Worm (Caenorhabditis elegans) whole organism, late embryonic: Measurements from ENCODE around the gene F36H5.4.

Experiments used
- C38D4.7 ChIP-seq: fragments of 200-800 bp; sonication (Bioruptor generic); optimal IDR thresholded peaks from 2 replicates; lab custom pipeline; 2018; ENCODE audit warnings: mild to moderate bottlenecking, missing genetic modification characterization, moderate library complexity, missing compliant biosample characterization
- F13H6.1 ChIP-seq: sonication (generic microtip); optimal IDR thresholded peaks from 2 replicates; lab custom pipeline; 2016; ENCODE audit warnings: missing genetic modification characterization, missing compliant biosample characterization
- K02D7.2 ChIP-seq: sonication (generic microtip); optimal IDR thresholded peaks from 2 replicates; lab custom pipeline; 2017; ENCODE audit warnings: mild to moderate bottlenecking, missing genetic modification characterization, missing compliant biosample characterization
- K09A11.1 ChIP-seq: sonication (generic microtip); optimal IDR thresholded peaks from 2 replicates; lab custom pipeline; 2017; ENCODE audit warnings: antibody characterized with exemption, mild to moderate bottlenecking, missing genetic modification characterization, missing compliant biosample characterization; ENCODE audit not compliant: insufficient read depth
- T23F11.4 ChIP-seq: fragments of 200-800 bp; sonication (Bioruptor generic); optimal IDR thresholded peaks from 2 replicates; lab custom pipeline; 2018; ENCODE audit warnings: mild to moderate bottlenecking, missing genetic modification characterization, missing compliant biosample characterization
- ahr-1 ChIP-seq: sonication (generic microtip); optimal IDR thresholded peaks from 2 replicates; lab custom pipeline; 2016; ENCODE audit warnings: missing genetic modification characterization, missing compliant biosample characterization
- ceh-19 ChIP-seq: fragments of 200-800 bp; sonication (Bioruptor generic); optimal IDR thresholded peaks from 2 replicates; lab custom pipeline; 2018; ENCODE audit warnings: mild to moderate bottlenecking, missing genetic modification characterization, missing compliant biosample characterization
- ceh-2 ChIP-seq: sonication (generic microtip); optimal IDR thresholded peaks from 2 replicates; lab custom pipeline; 2016; ENCODE audit warnings: missing genotype, missing genetic modification characterization, missing compliant biosample characterization
- ceh-30 ChIP-seq: fragments of 150-350 bp; optimal IDR thresholded peaks from 2 replicates; lab custom pipeline; 2014; ENCODE audit warnings: missing biosample characterization, missing genetic modification characterization
- ceh-31 ChIP-seq: sonication (generic microtip); optimal IDR thresholded peaks from 2 replicates; lab custom pipeline; 2016; ENCODE audit warnings: missing genetic modification characterization, missing compliant biosample characterization
- ceh-34 ChIP-seq: sonication (generic microtip); optimal IDR thresholded peaks from 2 replicates; lab custom pipeline; 2016; ENCODE audit warnings: mild to moderate bottlenecking, missing genetic modification characterization, missing compliant biosample characterization
- ceh-45 ChIP-seq: fragments of 200-800 bp; sonication (Bioruptor generic); IDR thresholded peaks from 2 replicates; pipeline ENCODE4 v1.3.6; 2022; ENCODE audit warnings: missing genetic modification reagents, missing genetic modification characterization, missing compliant biosample characterization
- ceh-6 ChIP-seq: fragments of 200-800 bp; sonication (Bioruptor generic); optimal IDR thresholded peaks from 2 replicates; lab custom pipeline; 2018; ENCODE audit warnings: mild to moderate bottlenecking, missing genetic modification characterization, missing compliant biosample characterization
- che-1 ChIP-seq: sonication (generic microtip); optimal IDR thresholded peaks from 2 replicates; lab custom pipeline; 2016; ENCODE audit warnings: mild to moderate bottlenecking, missing genetic modification characterization, missing compliant biosample characterization
- dmd-4 ChIP-seq: sonication (generic microtip); optimal IDR thresholded peaks from 2 replicates; lab custom pipeline; 2016; ENCODE audit warnings: borderline replicate concordance, missing genetic modification characterization, missing compliant biosample characterization
- dve-1 ChIP-seq: sonication (generic microtip); optimal IDR thresholded peaks from 2 replicates; lab custom pipeline; 2017; ENCODE audit warnings: antibody characterized with exemption, mild to moderate bottlenecking, missing genetic modification characterization, missing compliant biosample characterization
- elt-2 ChIP-seq: sonication (generic microtip); optimal IDR thresholded peaks from 2 replicates; lab custom pipeline; 2016; ENCODE audit warnings: missing genetic modification reagents, missing genetic modification characterization, missing compliant biosample characterization
- elt-4 ChIP-seq: sonication (generic microtip); optimal IDR thresholded peaks from 2 replicates; lab custom pipeline; 2016; ENCODE audit warnings: missing genetic modification characterization, missing compliant biosample characterization
- fax-1 ChIP-seq: sonication (generic microtip); optimal IDR thresholded peaks from 2 replicates; lab custom pipeline; 2016; ENCODE audit warnings: missing genotype, missing genetic modification characterization, missing compliant biosample characterization
- hlh-15 ChIP-seq: sonication (generic microtip); optimal IDR thresholded peaks from 2 replicates; lab custom pipeline; 2016; ENCODE audit warnings: missing genetic modification characterization, missing compliant biosample characterization
- hlh-30 ChIP-seq: sonication (generic microtip); optimal IDR thresholded peaks from 2 replicates; lab custom pipeline; 2017; ENCODE audit warnings: antibody characterized with exemption, missing genetic modification characterization, missing compliant biosample characterization; ENCODE audit not compliant: insufficient read depth
- hlh-8 ChIP-seq: sonication (generic microtip); optimal IDR thresholded peaks from 2 replicates; lab custom pipeline; 2016; ENCODE audit warnings: missing genotype, missing genetic modification characterization, missing compliant biosample characterization
- lim-6 ChIP-seq: sonication (generic microtip); optimal IDR thresholded peaks from 2 replicates; lab custom pipeline; 2016; ENCODE audit warnings: missing genetic modification characterization, missing compliant biosample characterization
- lin-11 ChIP-seq: fragments of 200-800 bp; sonication (Bioruptor generic); optimal IDR thresholded peaks from 2 replicates; lab custom pipeline; 2018; ENCODE audit warnings: mild to moderate bottlenecking, missing genetic modification characterization, missing compliant biosample characterization
- nhr-11 ChIP-seq: fragments of 150-350 bp; optimal IDR thresholded peaks from 2 replicates; lab custom pipeline; 2014; ENCODE audit warnings: missing biosample characterization, missing genetic modification characterization
- odd-2 ChIP-seq: sonication (generic microtip); optimal IDR thresholded peaks from 2 replicates; lab custom pipeline; 2017; ENCODE audit warnings: antibody characterized with exemption, mild to moderate bottlenecking, missing genetic modification characterization, missing compliant biosample characterization
- pax-1 ChIP-seq: fragments of 150-350 bp; optimal IDR thresholded peaks from 2 replicates; lab custom pipeline; 2014; ENCODE audit warnings: missing biosample characterization, missing genetic modification characterization
- pha-4 ChIP-seq: fragments of 150-350 bp; optimal IDR thresholded peaks from 2 replicates; lab custom pipeline; 2018; ENCODE audit warnings: missing biosample characterization, missing genetic modification reagents, missing genetic modification characterization
- pros-1 ChIP-seq: fragments of 150-350 bp; optimal IDR thresholded peaks from 2 replicates; lab custom pipeline; 2014; ENCODE audit warnings: missing biosample characterization, missing genetic modification reagents, missing genetic modification characterization
- ref-2 ChIP-seq: sonication (generic microtip); optimal IDR thresholded peaks from 2 replicates; lab custom pipeline; 2016; ENCODE audit warnings: missing genetic modification characterization, missing compliant biosample characterization
- sox-2 ChIP-seq: fragments of 200-800 bp; sonication (Bioruptor generic); IDR thresholded peaks from 2 replicates; pipeline ENCODE4 v1.3.6; 2022; ENCODE audit warnings: missing genetic modification reagents, missing genetic modification characterization, missing compliant biosample characterization
- tbx-2 ChIP-seq: sonication (generic microtip); optimal IDR thresholded peaks from 2 replicates; lab custom pipeline; 2016; ENCODE audit warnings: missing genetic modification characterization, missing compliant biosample characterization
- tbx-7 ChIP-seq: sonication (generic microtip); optimal IDR thresholded peaks from 2 replicates; lab custom pipeline; 2016; ENCODE audit warnings: missing genotype, missing genetic modification characterization, missing compliant biosample characterization
- ttx-3 ChIP-seq: sonication (generic microtip); optimal IDR thresholded peaks from 2 replicates; lab custom pipeline; 2016; ENCODE audit warnings: missing genetic modification reagents, missing genetic modification characterization, missing compliant biosample characterization
- unc-42 ChIP-seq: sonication (generic microtip); optimal IDR thresholded peaks from 2 replicates; lab custom pipeline; 2016; ENCODE audit warnings: missing genotype, missing genetic modification characterization, missing compliant biosample characterization
- unc-86 ChIP-seq: sonication (generic microtip); optimal IDR thresholded peaks from 2 replicates; lab custom pipeline; 2016; ENCODE audit warnings: missing genetic modification characterization, missing compliant biosample characterization
- zip-5 ChIP-seq: sonication (generic microtip); optimal IDR thresholded peaks from 2 replicates; lab custom pipeline; 2016; ENCODE audit warnings: missing genetic modification characterization, missing compliant biosample characterization

The F36H5.4 gene

DNA sequence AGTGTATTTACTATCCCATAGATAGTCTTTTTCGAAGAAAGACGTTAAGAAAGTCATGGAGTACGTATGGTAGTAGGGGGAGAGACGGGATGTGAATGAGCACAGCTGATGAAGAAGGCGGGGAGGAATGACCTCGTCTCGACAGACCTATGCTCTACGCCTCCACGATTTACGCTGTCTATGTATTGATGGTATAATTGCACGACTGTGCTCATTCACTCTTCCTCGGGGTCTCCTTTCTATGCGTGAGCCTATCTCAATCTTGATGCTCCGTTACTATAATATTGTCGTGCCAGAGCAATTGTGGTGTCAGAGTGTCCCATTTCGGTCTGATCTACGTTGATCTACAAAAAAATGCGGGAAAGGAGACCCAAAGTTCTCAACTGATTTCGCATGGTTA, 24.5 kb downstream of the F36H5.4 start, which contains the start of gene C08F1.10:
Gene C08F1.10 (minus strand): TSS at position 101 of the 400 bp plus-strand sequence.
- TF ChIP-seq lin-11 (no peak), ttx-3 (tag; lab: Kevin White, UChicago) (no peak), ahr-1 (tag; lab: Kevin White, UChicago) (no peak), elt-2 (no peak), ceh-19 (GFP tag; lab: Kevin White, UChicago) (no peak), ceh-6 (GFP tag; lab: Kevin White, UChicago) (no peak), ceh-2 (tag; lab: Kevin White, UChicago) (no peak), C38D4.7 (GFP tag; lab: Kevin White, UChicago) (no peak), tbx-7 (no peak), pax-1 (tag; lab: Kevin White, UChicago) (no peak)

DNA sequence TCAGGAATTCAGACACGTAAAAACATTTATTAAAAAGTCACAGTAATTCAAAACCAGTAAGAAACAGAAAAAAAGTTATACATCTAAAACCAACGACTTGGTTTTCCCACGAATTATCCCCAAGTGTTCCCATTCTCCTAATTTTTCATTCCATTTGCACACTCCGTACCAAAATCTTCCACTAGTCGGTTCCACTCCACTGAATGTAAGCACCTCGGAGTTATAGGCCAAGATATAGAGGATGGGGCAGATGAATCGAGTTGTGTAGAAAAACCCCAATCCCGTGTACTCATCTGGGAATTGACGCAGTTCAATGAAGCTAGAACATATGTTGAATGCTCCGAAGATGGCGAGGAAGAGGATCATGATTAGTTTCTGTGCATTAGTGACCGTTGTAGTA, 25.5 kb downstream of the F36H5.4 start:
- TF ChIP-seq ceh-30 (no peak), ceh-2 (tag; lab: Kevin White, UChicago) (no peak), tbx-2 (tag; lab: Kevin White, UChicago) (no peak), hlh-15 (no peak), odd-2 (tag; lab: Kevin White, UChicago) (no peak), ceh-19 (GFP tag; lab: Kevin White, UChicago) (no peak), K09A11.1 (no peak), ceh-31 (tag; lab: Kevin White, UChicago) (no peak), fax-1 (tag; lab: Kevin White, UChicago) (no peak), sox-2 (no peak), unc-42 (no peak), K02D7.2 (tag; lab: Kevin White, UChicago) (no peak), elt-4 (tag; lab: Kevin White, UChicago) (no peak), C38D4.7 (GFP tag; lab: Kevin White, UChicago) (no peak), pros-1 (tag; lab: Kevin White, UChicago) (no peak), tbx-7 (no peak), ref-2 (tag; lab: Kevin White, UChicago) (no peak), F13H6.1 (tag; lab: Kevin White, UChicago) (no peak)

DNA sequence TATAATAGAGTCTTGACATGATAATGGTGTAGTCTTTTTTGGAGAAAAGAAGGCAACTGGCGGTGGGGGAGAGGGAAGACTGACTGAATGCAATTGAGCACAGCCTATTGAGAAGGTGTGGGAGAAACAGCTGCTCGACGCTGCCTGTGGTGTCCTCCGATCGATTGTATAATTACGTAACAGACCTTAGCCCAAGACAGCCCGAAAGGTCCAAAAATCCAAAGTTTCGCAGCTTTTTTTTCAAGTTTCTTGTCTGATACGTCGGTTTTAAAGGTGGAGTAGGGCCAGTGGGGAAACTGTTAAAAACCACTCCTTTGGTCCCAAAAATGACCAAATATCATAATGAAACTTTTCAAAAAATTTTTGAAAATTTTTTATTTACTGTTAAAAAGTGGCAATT, 26.4 kb downstream of the F36H5.4 start, which contains the start of the genes C08F1.6 and fbxb-13:
Gene C08F1.6 (minus strand): TSS at position 101 of the 400 bp plus-strand sequence.
Gene fbxb-13 (plus strand): TSS at position 191 of the 400 bp plus-strand sequence.
- no peak for TF ChIP-seq dve-1
- no peak for TF ChIP-seq ceh-45 (GFP tag; lab: Robert Waterston, UW)
- TF ChIP-seq nhr-11 (tag; lab: Kevin White, UChicago) = no peak
- TF ChIP-seq ceh-34 (tag; lab: Kevin White, UChicago) = no peak
- TF ChIP-seq che-1 (tag; lab: Kevin White, UChicago) = no peak

DNA sequence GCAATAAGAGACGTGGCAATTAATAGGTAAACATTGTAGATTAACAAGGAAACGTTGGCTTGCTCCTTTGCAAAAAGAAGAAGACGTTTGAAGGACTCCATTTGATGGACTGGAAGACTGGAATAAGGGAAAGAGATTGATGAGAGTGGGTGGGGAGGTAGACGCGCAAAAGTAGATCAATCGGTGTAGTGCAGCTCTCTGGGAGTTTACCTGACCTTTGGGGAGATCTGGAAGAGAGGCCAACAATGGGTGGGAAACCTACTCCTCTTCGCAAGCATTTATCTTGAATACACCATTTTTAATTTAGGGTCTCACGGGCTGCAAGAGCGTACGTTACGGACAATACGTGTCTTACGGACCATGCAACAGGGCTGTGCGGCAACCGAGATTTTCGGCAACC, 44.7 kb downstream of the F36H5.4 start, which contains the start of gene C08F1.12:
Gene C08F1.12 (minus strand): TSS at position 101 of the 400 bp plus-strand sequence.
- TF ChIP-seq unc-86 (no peak), lim-6 (tag; lab: Kevin White, UChicago) (no peak), C38D4.7 (GFP tag; lab: Kevin White, UChicago) (no peak), T23F11.4 (GFP tag; lab: Kevin White, UChicago) (no peak), ceh-30 (no peak), ceh-2 (tag; lab: Kevin White, UChicago) (no peak), ceh-45 (GFP tag; lab: Robert Waterston, UW) (no peak), dmd-4 (no peak), hlh-8 (tag; lab: Kevin White, UChicago) (no peak), pha-4 (tag; lab: Kevin White, UChicago) (no peak)

DNA sequence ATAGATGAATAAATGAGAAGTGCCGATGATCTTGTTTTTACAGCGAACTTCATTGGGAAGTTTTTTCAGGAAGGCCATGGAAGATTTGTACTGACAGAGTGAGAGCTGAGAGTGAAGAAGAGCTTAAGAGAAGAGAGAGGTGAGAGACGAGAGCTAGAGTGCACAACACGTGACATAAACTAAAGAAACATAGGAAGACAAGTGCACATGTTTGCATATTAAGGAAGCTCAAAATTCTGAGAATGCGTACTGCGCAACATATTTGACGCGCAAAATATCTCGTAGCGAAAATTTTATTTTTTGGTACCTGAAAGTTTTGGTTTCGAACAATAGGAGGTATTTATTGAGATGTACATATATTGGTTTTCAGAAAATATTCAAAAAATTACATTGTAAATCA, 46.6 kb downstream of the F36H5.4 start, which contains the start of gene C08F1.8:
Gene C08F1.8 (minus strand): TSS at position 101 of the 400 bp plus-strand sequence.
- TF ChIP-seq K02D7.2 (tag; lab: Kevin White, UChicago) (no peak), ceh-45 (GFP tag; lab: Robert Waterston, UW) (no peak), zip-5 (no peak), hlh-30 (tag; lab: Kevin White, UChicago) (peak; percentile 42)
